Fruit fly (Drosophila melanogaster) whole organism, embryonic: ENCODE measurements around the gene vih.
A peak's percentile ranks its signal among the peaks of the same experiment; 100 is the strongest.

ENCODE experiments used
- Awh ChIP-seq: fragments of 200-800 bp; sonication (Bioruptor generic); IDR thresholded peaks from 2 replicates; pipeline ENCODE4, ENCODE4 v1.3.6; 2022; ENCODE audit warnings: missing biosample characterization, missing genetic modification characterization
- BEAF-32 ChIP-seq: fragments of 200-800 bp; sonication (Bioruptor generic); optimal IDR thresholded peaks from 3 replicates; lab custom pipeline; 2017; ENCODE audit warnings: missing biosample characterization, missing genetic modification characterization, mild to moderate bottlenecking, moderate library complexity, missing genetic modification reagents
- CG10267 ChIP-seq: fragments of 200-800 bp; sonication (Bioruptor generic); optimal IDR thresholded peaks from 2 replicates; lab custom pipeline; 2018; ENCODE audit warnings: missing biosample characterization, mild to moderate bottlenecking, missing genetic modification characterization, moderate library complexity
- CG11695 ChIP-seq: fragments of 200-800 bp; sonication (Bioruptor generic); IDR thresholded peaks from 3 replicates; pipeline ENCODE4 v1.3.6; 2022; ENCODE audit warnings: missing biosample characterization, missing genetic modification characterization
- CG15479 ChIP-seq: fragments of 200-800 bp; sonication (Bioruptor generic); optimal IDR thresholded peaks from 3 replicates; lab custom pipeline; 2019; ENCODE audit warnings: missing biosample characterization, mild to moderate bottlenecking, missing genetic modification characterization, moderate library complexity
- CG17802 ChIP-seq: fragments of 200-800 bp; sonication (Bioruptor generic); optimal IDR thresholded peaks from 2 replicates; lab custom pipeline; 2018; ENCODE audit warnings: missing biosample characterization, mild to moderate bottlenecking, missing genetic modification characterization, moderate library complexity
- CG2116 ChIP-seq: fragments of 200-800 bp; sonication (Bioruptor generic); optimal IDR thresholded peaks from 3 replicates; lab custom pipeline; 2018; ENCODE audit warnings: missing biosample characterization, mild to moderate bottlenecking, missing genetic modification characterization
- CG2712 ChIP-seq: fragments of 200-800 bp; optimal IDR thresholded peaks from 3 replicates; lab custom pipeline; 2019; ENCODE audit warnings: missing biosample characterization, mild to moderate bottlenecking, missing genetic modification characterization, moderate library complexity
- CG2875 ChIP-seq: fragments of 200-800 bp; sonication (Bioruptor generic); optimal IDR thresholded peaks from 2 replicates; lab custom pipeline; 2017; ENCODE audit warnings: missing biosample characterization, mild to moderate bottlenecking, missing genetic modification characterization, missing genetic modification reagents
- CG30020 ChIP-seq: fragments of 200-800 bp; optimal IDR thresholded peaks from 2 replicates; lab custom pipeline; 2019; ENCODE audit warnings: missing biosample characterization, mild to moderate bottlenecking, missing genetic modification characterization, moderate library complexity
- CG30403 ChIP-seq: fragments of 200-800 bp; sonication (Bioruptor generic); optimal IDR thresholded peaks from 3 replicates; lab custom pipeline; 2016; ENCODE audit warnings: missing biosample characterization, missing genetic modification characterization
- CG31441 ChIP-seq: fragments of 200-800 bp; sonication (Bioruptor generic); IDR thresholded peaks from 2 replicates; pipeline ENCODE4 v1.3.6; 2022; ENCODE audit warnings: missing biosample characterization, missing genetic modification characterization
- CG3847 ChIP-seq: fragments of 200-800 bp; sonication (Bioruptor generic); IDR thresholded peaks from 2 replicates; pipeline ENCODE4 v1.3.6; 2022; ENCODE audit warnings: missing biosample characterization, missing genetic modification characterization
- CG4730 ChIP-seq: fragments of 200-800 bp; sonication (Bioruptor generic); IDR thresholded peaks from 2 replicates; pipeline ENCODE4 v1.3.6; 2022; ENCODE audit warnings: missing biosample characterization, missing genetic modification characterization
- CG5180 ChIP-seq: fragments of 200-800 bp; sonication (Bioruptor generic); optimal IDR thresholded peaks from 3 replicates; lab custom pipeline; 2017; ENCODE audit warnings: missing biosample characterization, missing genetic modification characterization, mild to moderate bottlenecking, moderate library complexity, missing genetic modification reagents
- CG7745 ChIP-seq: fragments of 200-800 bp; sonication (Bioruptor generic); optimal IDR thresholded peaks from 2 replicates; lab custom pipeline; 2018; ENCODE audit warnings: missing biosample characterization, mild to moderate bottlenecking, missing genetic modification characterization, moderate library complexity
- CG8944 ChIP-seq: fragments of 200-800 bp; sonication (Bioruptor generic); optimal IDR thresholded peaks from 3 replicates; lab custom pipeline; 2016; ENCODE audit warnings: missing biosample characterization, missing genetic modification characterization
- CG9437 ChIP-seq: fragments of 200-800 bp; sonication (Bioruptor generic); optimal IDR thresholded peaks from 2 replicates; lab custom pipeline; 2018; ENCODE audit warnings: missing biosample characterization, mild to moderate bottlenecking, missing genetic modification characterization
- Chrac-16 ChIP-seq: fragments of 200-800 bp; sonication (Bioruptor generic); optimal IDR thresholded peaks from 3 replicates; lab custom pipeline; 2016; ENCODE audit warnings: missing biosample characterization, missing genetic modification characterization
- CrebB ChIP-seq: fragments of 200-800 bp; sonication (Bioruptor generic); optimal IDR thresholded peaks from 3 replicates; lab custom pipeline; 2018; ENCODE audit warnings: missing biosample characterization, mild to moderate bottlenecking, missing genetic modification characterization
- D19A ChIP-seq: fragments of 200-800 bp; optimal IDR thresholded peaks from 3 replicates; lab custom pipeline; 2019; ENCODE audit warnings: missing biosample characterization, mild to moderate bottlenecking, missing genetic modification characterization, moderate library complexity
- Dek ChIP-seq: fragments of 200-800 bp; sonication (Bioruptor generic); optimal IDR thresholded peaks from 3 replicates; lab custom pipeline; 2019; ENCODE audit warnings: missing biosample characterization, mild to moderate bottlenecking, missing genetic modification characterization, moderate library complexity
- Drgx ChIP-seq: fragments of 200-800 bp; sonication (Bioruptor generic); IDR thresholded peaks from 2 replicates; pipeline ENCODE4 v1.3.6; 2022; ENCODE audit warnings: missing biosample characterization, missing genetic modification characterization
- Ets65A ChIP-seq: fragments of 200-800 bp; sonication (Bioruptor generic); peaks from one replicate; lab custom pipeline; 2016; ENCODE audit warnings: missing biosample characterization, missing genetic modification characterization
- Fer3 ChIP-seq: fragments of 200-800 bp; sonication (Bioruptor generic); optimal IDR thresholded peaks from 2 replicates; lab custom pipeline; 2018; ENCODE audit warnings: missing biosample characterization, mild to moderate bottlenecking, missing genetic modification characterization, moderate library complexity
- Gsc ChIP-seq: fragments of 200-800 bp; sonication (Bioruptor generic); IDR thresholded peaks from 2 replicates; pipeline ENCODE4 v1.3.6; 2022; ENCODE audit warnings: missing biosample characterization, missing genetic modification characterization
- HmgZ ChIP-seq: fragments of 200-800 bp; sonication (Bioruptor generic); optimal IDR thresholded peaks from 2 replicates; lab custom pipeline; 2018; ENCODE audit warnings: missing biosample characterization, mild to moderate bottlenecking, missing genetic modification characterization
- Hr78 ChIP-seq, 2 experiments: fragments of 200-800 bp in 1 of 2; fragments of >200 bp in 1 of 2; sonication (Bioruptor generic) in 1 of 2; optimal IDR thresholded peaks; 2 replicates each; lab custom pipeline; 2017 to 2019; ENCODE audit warnings: missing biosample characterization in 2 of 2, missing genetic modification characterization in 2 of 2, mild to moderate bottlenecking in 1 of 2, moderate library complexity in 1 of 2
- Mad ChIP-seq: fragments of 200-800 bp; sonication (Bioruptor generic); optimal IDR thresholded peaks from 2 replicates; lab custom pipeline; 2016; ENCODE audit warnings: missing biosample characterization, missing genetic modification characterization
- Meics ChIP-seq: fragments of 200-800 bp; sonication (Bioruptor generic); optimal IDR thresholded peaks from 2 replicates; lab custom pipeline; 2017; ENCODE audit warnings: missing biosample characterization, mild to moderate bottlenecking, missing genetic modification characterization
- Mes4 ChIP-seq: fragments of 200-800 bp; sonication (Bioruptor generic); optimal IDR thresholded peaks from 2 replicates; lab custom pipeline; 2016; ENCODE audit warnings: missing biosample characterization, missing genetic modification characterization
- Stat92E ChIP-seq, 3 experiments: fragments of >200 bp in 2 of 3; fragments of 200-800 bp in 1 of 3; sonication (Bioruptor generic) in 1 of 3; optimal IDR thresholded peaks; 2 replicates each; lab custom pipeline; 2017 to 2019; ENCODE audit warnings: missing biosample characterization in 3 of 3, missing genetic modification characterization in 3 of 3, mild to moderate bottlenecking in 1 of 3, moderate library complexity in 1 of 3
- Xrp1 ChIP-seq: fragments of 200-800 bp; sonication (Bioruptor generic); IDR thresholded peaks from 2 replicates; pipeline ENCODE4 v1.3.6; 2022; ENCODE audit warnings: missing biosample characterization, missing genetic modification characterization
- bab2 ChIP-seq: fragments of 200-800 bp; sonication (Bioruptor generic); optimal IDR thresholded peaks from 2 replicates; lab custom pipeline; 2016; ENCODE audit warnings: missing biosample characterization, missing genetic modification characterization
- bcd ChIP-seq: fragments of 200-800 bp; sonication (Bioruptor generic); optimal IDR thresholded peaks from 2 replicates; lab custom pipeline; 2017; ENCODE audit warnings: missing biosample characterization, mild to moderate bottlenecking, missing genetic modification characterization
- corto ChIP-seq: fragments of 200-800 bp; sonication (Bioruptor generic); optimal IDR thresholded peaks from 2 replicates; lab custom pipeline; 2016; ENCODE audit warnings: missing biosample characterization, mild to moderate bottlenecking, missing genetic modification characterization, moderate library complexity
- croc ChIP-seq: fragments of 200-800 bp; sonication (Bioruptor generic); conservative IDR thresholded peaks from 3 replicates; pipeline ENCODE4 v1.3.6; 2022; ENCODE audit warnings: missing biosample characterization, missing genetic modification characterization
- fd96Cb ChIP-seq: fragments of 200-800 bp; sonication (Bioruptor generic); optimal IDR thresholded peaks from 2 replicates; lab custom pipeline; 2018; ENCODE audit warnings: missing biosample characterization, mild to moderate bottlenecking, missing genetic modification characterization, moderate library complexity
- grau ChIP-seq: fragments of 200-800 bp; optimal IDR thresholded peaks from 3 replicates; lab custom pipeline; 2019; ENCODE audit warnings: missing biosample characterization, mild to moderate bottlenecking, missing genetic modification characterization, moderate library complexity
- ind ChIP-seq: fragments of 200-800 bp; sonication (Bioruptor generic); optimal IDR thresholded peaks from 3 replicates; lab custom pipeline; 2016; ENCODE audit warnings: missing biosample characterization, missing genetic modification characterization
- insv ChIP-seq, 2 experiments: fragments of 200-800 bp; sonication (Bioruptor generic); optimal IDR thresholded peaks; 3 replicates each; lab custom pipeline; 2016 to 2018; ENCODE audit warnings: missing biosample characterization in 2 of 2, missing genetic modification characterization in 2 of 2
- kni ChIP-seq: fragments of 200-800 bp; sonication (Bioruptor generic); optimal IDR thresholded peaks from 3 replicates; lab custom pipeline; 2017; ENCODE audit warnings: mild to moderate bottlenecking, missing biosample characterization, missing genetic modification reagents, missing genetic modification characterization
- pb ChIP-seq: fragments of 200-800 bp; sonication (Bioruptor generic); optimal IDR thresholded peaks from 3 replicates; lab custom pipeline; 2016; ENCODE audit warnings: missing biosample characterization, missing genetic modification characterization
- sima ChIP-seq: fragments of 200-800 bp; sonication (Bioruptor generic); optimal IDR thresholded peaks from 2 replicates; lab custom pipeline; 2016; ENCODE audit warnings: missing biosample characterization, missing genetic modification characterization
- toy ChIP-seq: fragments of 200-800 bp; sonication (Bioruptor generic); IDR thresholded peaks from 2 replicates; pipeline ENCODE4 v1.3.6; 2022; ENCODE audit warnings: missing biosample characterization, missing genetic modification characterization
- wor ChIP-seq: fragments of 200-800 bp; sonication (Bioruptor generic); IDR thresholded peaks from 2 replicates; pipeline ENCODE4 v1.3.6; 2022; ENCODE audit warnings: missing biosample characterization, missing genetic modification characterization
- z ChIP-seq: fragments of 200-800 bp; sonication (Bioruptor generic); IDR thresholded peaks from 3 replicates; pipeline ENCODE4 v1.3.6; 2022; ENCODE audit warnings: missing biosample characterization, missing genetic modification characterization
- zen ChIP-seq: fragments of 200-800 bp; sonication (Bioruptor generic); optimal IDR thresholded peaks from 3 replicates; lab custom pipeline; 2018; ENCODE audit warnings: missing biosample characterization, mild to moderate bottlenecking, missing genetic modification characterization, moderate library complexity
- zfh1 ChIP-seq: fragments of 200-800 bp; sonication (Bioruptor generic); IDR thresholded peaks from 3 replicates; pipeline ENCODE4 v1.3.6; 2022; ENCODE audit warnings: missing biosample characterization, missing genetic modification characterization

vih gene

DNA sequence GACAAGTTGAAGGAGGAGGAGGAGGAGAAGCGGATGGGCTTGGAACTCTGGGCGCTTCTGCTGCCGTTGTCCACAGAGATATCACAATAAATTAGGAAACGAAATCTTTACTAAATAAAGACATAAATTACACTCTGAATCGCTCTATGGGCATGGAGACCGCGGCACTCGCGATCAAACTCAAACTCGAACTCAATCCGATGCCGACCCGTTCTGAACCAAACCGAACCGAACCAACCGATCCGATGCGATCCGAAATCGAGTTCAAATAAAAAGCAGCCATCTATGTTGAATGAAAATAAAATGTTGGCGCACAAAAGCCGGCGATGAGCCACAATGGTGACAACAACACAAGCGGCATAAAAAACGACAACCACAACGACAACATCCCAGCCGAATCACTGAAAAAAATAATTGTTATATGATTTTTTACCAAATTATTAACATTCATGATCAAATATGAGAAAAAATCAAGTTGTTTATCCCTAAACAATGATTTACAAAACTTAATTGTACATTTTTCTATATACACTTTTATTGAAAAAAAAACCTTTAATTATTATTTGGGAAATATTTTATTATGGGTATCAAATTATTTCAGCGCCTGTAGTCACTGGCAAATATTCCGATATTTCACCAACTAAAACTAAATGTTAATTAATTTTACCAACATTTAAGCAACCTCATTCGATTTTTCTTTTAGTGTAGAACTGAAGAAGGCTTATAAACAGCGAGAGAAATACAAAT is 47.0 kb upstream of the vih start (continued):
- peak; percentile 94 for TF ChIP-seq CG2712
- peak; percentile 79 for TF ChIP-seq zen
- TF ChIP-seq corto, result no peak
- TF ChIP-seq BEAF-32 (GFP tag; lab: Kevin White, UChicago), result no peak
- TF ChIP-seq insv (GFP tag; optimal IDR thresholded peaks at IDR 0.05; lab: Kevin White, UChicago), result no peak
- TF ChIP-seq CG2116 (GFP tag; lab: Kevin White, UChicago), result peak; percentile 44
- TF ChIP-seq toy (GFP tag; lab: Robert Waterston, UW), result no peak
- TF ChIP-seq sima, result no peak
- TF ChIP-seq Fer3 (tag; lab: Kevin White, UChicago), result peak; percentile 58
- peak; percentile 79 for TF ChIP-seq CG9437 (GFP tag; lab: Kevin White, UChicago)
- peak; percentile 47 for TF ChIP-seq wor
- TF ChIP-seq Dek (tag; lab: Kevin White, UChicago), result peak; percentile 48
- TF ChIP-seq Mad (GFP tag; lab: Kevin White, UChicago), result peak; percentile 43
- peak; percentile 73 for TF ChIP-seq croc (GFP tag; lab: Robert Waterston, UW)
- peak; percentile 84 for TF ChIP-seq grau
- peak; percentile 54 for TF ChIP-seq CG17802
- TF ChIP-seq CG8944 (GFP tag; lab: Kevin White, UChicago), result peak; percentile 14
- peak; percentile 62 for TF ChIP-seq ind (GFP tag; lab: Kevin White, UChicago)
- TF ChIP-seq CG10267, result peak; percentile 91
- TF ChIP-seq Awh (GFP tag; lab: Robert Waterston, UW), result no peak
- TF ChIP-seq pb (GFP tag; lab: Kevin White, UChicago), result no peak
- TF ChIP-seq Hr78 (GFP tag; optimal IDR thresholded peaks at IDR 0.05; lab: Kevin White, UChicago), result peak in 1 of 2 experiments; percentile 74
- TF ChIP-seq CG11695 (GFP tag; lab: Robert Waterston, UW), result peak; percentile 77; the same call in 2 of the 3 replicates
- TF ChIP-seq zfh1 (GFP tag; lab: Robert Waterston, UW), result peak; percentile 69; the same call in 2 of the 3 replicates
- TF ChIP-seq Xrp1 (GFP tag; lab: Robert Waterston, UW), result peak; percentile 81
- peak; percentile 10 for TF ChIP-seq CrebB (tag; lab: Kevin White, UChicago)
- peak; percentile 32; the same call in 1 of the 2 replicates for TF ChIP-seq CG4730 (GFP tag; lab: Robert Waterston, UW)
- peak in 1 of 3 experiments; percentile 85 for TF ChIP-seq Stat92E (GFP tag; optimal IDR thresholded peaks at IDR 0.05; lab: Kevin White, UChicago)
- TF ChIP-seq CG30020 (tag; lab: Kevin White, UChicago), result peak; percentile 65
- TF ChIP-seq kni, result peak; percentile 12
- TF ChIP-seq fd96Cb, result peak; percentile 93
- TF ChIP-seq CG31441 (GFP tag; lab: Robert Waterston, UW), result peak; percentile 98
- peak; percentile 75 for TF ChIP-seq bcd (GFP tag; lab: Kevin White, UChicago)
- TF ChIP-seq Mes4 (GFP tag; lab: Kevin White, UChicago), result peak; percentile 39
- peak; percentile 88 for TF ChIP-seq D19A
- peak; percentile 5 for TF ChIP-seq HmgZ
- peak; percentile 86 for TF ChIP-seq CG30403 (GFP tag; lab: Kevin White, UChicago)
- TF ChIP-seq Ets65A (GFP tag; lab: Kevin White, UChicago), result no peak
- TF ChIP-seq CG3847 (GFP tag; lab: Robert Waterston, UW), result peak; percentile 22; the same call in 1 of the 2 replicates
- no peak for TF ChIP-seq CG15479
- TF ChIP-seq Meics, result peak; percentile 71
- TF ChIP-seq Chrac-16 (GFP tag; lab: Kevin White, UChicago), result peak; percentile 82
- peak; percentile 93 for TF ChIP-seq CG5180 (GFP tag; lab: Kevin White, UChicago)
- TF ChIP-seq CG7745 (tag; lab: Kevin White, UChicago), result no peak
- peak; percentile 62; the same call in 1 of the 3 replicates for TF ChIP-seq z (GFP tag; lab: Robert Waterston, UW)
- TF ChIP-seq bab2 (GFP tag; lab: Kevin White, UChicago), result peak; percentile 33
- TF ChIP-seq CG2875 (GFP tag; lab: Kevin White, UChicago), result peak; percentile 70
- no peak for TF ChIP-seq Gsc (GFP tag; lab: Robert Waterston, UW)
- TF ChIP-seq Drgx, result no peak
